Fruit fly (Drosophila melanogaster): ENCODE measurements around the gene CG13066.

DNA sequence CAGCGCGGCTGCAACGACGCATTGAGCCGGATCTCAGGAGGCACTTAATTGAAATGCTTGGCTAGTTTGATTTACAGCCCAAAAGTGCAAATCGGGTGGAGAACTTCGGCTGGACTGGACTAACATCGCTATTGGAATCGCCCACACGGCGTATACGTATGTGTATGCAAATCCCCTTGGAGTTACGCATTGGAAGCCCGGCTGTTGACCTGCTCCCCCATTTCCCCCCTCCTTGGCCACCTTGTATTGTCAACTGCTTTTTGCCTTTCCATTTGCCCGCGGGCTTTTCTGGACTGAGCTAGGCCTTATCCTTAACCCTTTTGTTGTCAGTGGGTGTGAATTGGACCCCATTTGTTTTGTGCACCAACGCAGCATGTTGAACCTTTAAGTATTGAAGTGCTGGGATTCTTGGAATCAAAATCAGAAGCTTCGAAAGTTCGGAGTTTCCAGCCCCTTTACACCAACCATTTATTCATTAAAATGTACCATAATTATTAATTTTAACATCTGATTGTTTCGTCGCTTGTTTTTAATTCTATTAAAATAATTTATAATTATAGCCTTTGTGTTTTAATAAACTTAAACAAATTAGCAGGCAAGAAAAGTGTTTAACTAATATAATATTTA, 2.8 kb downstream of the CG13066 start:
- TF ChIP-seq CG8478 (optimal IDR thresholded peaks at IDR 0.05) (no peak), CTCF (optimal IDR thresholded peaks at IDR 0.05) (no peak)

All from S2 (cell line).